Worm (Caenorhabditis elegans): ENCODE results near the gene K10C2.8.

The K10C2.8 gene

ce11 chrX:6437545-6437944 is at the start of gene K10C2.8:
TSS of gene K10C2.8 (minus strand) at chrX:6437645.
- no peak for TF ChIP-seq zag-1 (tag; optimal IDR thresholded peaks at IDR 0.05)
- no peak for TF ChIP-seq nhr-6 (tag; optimal IDR thresholded peaks at IDR 0.05)
- no peak for TF ChIP-seq lsy-2 (tag; optimal IDR thresholded peaks at IDR 0.05)
- no peak for TF ChIP-seq elt-3 (tag; optimal IDR thresholded peaks at IDR 0.05)
- no peak for TF ChIP-seq ceh-82 (tag; optimal IDR thresholded peaks at IDR 0.05)
- TF ChIP-seq nhr-237 (tag; optimal IDR thresholded peaks at IDR 0.05): no peak
- no peak for TF ChIP-seq sem-4 (tag; optimal IDR thresholded peaks at IDR 0.05)
- TF ChIP-seq sma-9 (GFP tag; optimal IDR thresholded peaks at IDR 0.05): no peak
- TF ChIP-seq sma-9 (tag; optimal IDR thresholded peaks at IDR 0.05): no peak
- no peak for TF ChIP-seq mab-5 (tag; optimal IDR thresholded peaks at IDR 0.05)
- TF ChIP-seq ama-1 (optimal IDR thresholded peaks at IDR 0.05): no peak
- no peak for TF ChIP-seq lin-11 (tag; optimal IDR thresholded peaks at IDR 0.05)

- no peak for TF ChIP-seq snpc-4 (tag; optimal IDR thresholded peaks at IDR 0.05)
- TF ChIP-seq sma-9 (GFP tag; optimal IDR thresholded peaks at IDR 0.05): no peak
- no peak for TF ChIP-seq sma-9 (tag; optimal IDR thresholded peaks at IDR 0.05)
- TF ChIP-seq nhr-23 (tag; optimal IDR thresholded peaks at IDR 0.05): no peak
- TF ChIP-seq ZK546.5 (tag; optimal IDR thresholded peaks at IDR 0.05): no peak
- TF ChIP-seq nhr-237 (tag; optimal IDR thresholded peaks at IDR 0.05): no peak
- no peak for TF ChIP-seq lin-11 (tag; optimal IDR thresholded peaks at IDR 0.05)
- TF ChIP-seq lin-39 (tag; optimal IDR thresholded peaks at IDR 0.05): no peak
- TF ChIP-seq unc-55 (GFP tag; optimal IDR thresholded peaks at IDR 0.05): no peak
- TF ChIP-seq egl-27 (tag; optimal IDR thresholded peaks at IDR 0.05): no peak
- no peak for TF ChIP-seq lsy-2 (tag; optimal IDR thresholded peaks at IDR 0.05)
- no peak for TF ChIP-seq lin-13 (GFP tag; optimal IDR thresholded peaks at IDR 0.05)
- no peak for TF ChIP-seq sem-4 (tag; optimal IDR thresholded peaks at IDR 0.05)
Observed at ce11 chrX:6484780-6485179, 47.3 kb upstream of the K10C2.8 start, which contains the start of gene gar-1. TSS of gene gar-1 (minus strand) at chrX:6484880.

ce11 chrX:6476540-6476939 is 39.1 kb upstream of the K10C2.8 start, which contains the start of gene C15B12.1:
TSS of gene C15B12.1 (plus strand) at chrX:6476810.
- TF ChIP-seq fos-1 (tag; optimal IDR thresholded peaks at IDR 0.05): peak; percentile 17
- TF ChIP-seq nhr-23 (tag; optimal IDR thresholded peaks at IDR 0.05): no peak

ce11 chrX:6473698-6474314 is 36.4 kb upstream of the K10C2.8 start, which contains the start of the genes C15B12.4 and C15B12.8:
TSS of gene C15B12.4 (minus strand) at chrX:6473748.
TSS of gene C15B12.8 (plus strand) at chrX:6474264.
- TF ChIP-seq mbf-1 (tag; optimal IDR thresholded peaks at IDR 0.05) (no peak), peb-1 (tag; optimal IDR thresholded peaks at IDR 0.05) (no peak), dmd-4 (tag; optimal IDR thresholded peaks at IDR 0.05) (no peak), aly-2 (tag; optimal IDR thresholded peaks at IDR 0.05) (no peak), mab-5 (tag; optimal IDR thresholded peaks at IDR 0.05) (no peak), nhr-21 (tag; optimal IDR thresholded peaks at IDR 0.05) (no peak), sma-3 (GFP tag; optimal IDR thresholded peaks at IDR 0.05) (no peak), snpc-4 (tag; optimal IDR thresholded peaks at IDR 0.05) (no peak), C34F6.9 (tag; optimal IDR thresholded peaks at IDR 0.05) (no peak), lin-13 (GFP tag; optimal IDR thresholded peaks at IDR 0.05) (no peak), ztf-4 (tag; optimal IDR thresholded peaks at IDR 0.05) (no peak), lsy-2 (tag; optimal IDR thresholded peaks at IDR 0.05) (no peak), zag-1 (tag; optimal IDR thresholded peaks at IDR 0.05) (no peak), gmeb-1 (tag; optimal IDR thresholded peaks at IDR 0.05) (no peak)

- no peak for TF ChIP-seq ZK546.5 (tag; optimal IDR thresholded peaks at IDR 0.05)
- TF ChIP-seq blmp-1 (tag; optimal IDR thresholded peaks at IDR 0.05; ENCODE audit: insufficient read depth): no peak
- TF ChIP-seq alr-1 (tag; optimal IDR thresholded peaks at IDR 0.05): no peak
- TF ChIP-seq nhr-21 (tag; optimal IDR thresholded peaks at IDR 0.05): no peak
- TF ChIP-seq ztf-4 (tag; optimal IDR thresholded peaks at IDR 0.05): no peak
- no peak for TF ChIP-seq lsy-2 (tag; optimal IDR thresholded peaks at IDR 0.05)
- no peak for TF ChIP-seq unc-55 (GFP tag; optimal IDR thresholded peaks at IDR 0.05)
- no peak for TF ChIP-seq skn-1 (tag; optimal IDR thresholded peaks at IDR 0.05)
- no peak for TF ChIP-seq ceh-82 (tag; optimal IDR thresholded peaks at IDR 0.05)
- TF ChIP-seq aly-2 (tag; optimal IDR thresholded peaks at IDR 0.05): no peak
- TF ChIP-seq mab-5 (tag; optimal IDR thresholded peaks at IDR 0.05): no peak
- no peak for TF ChIP-seq ztf-11 (tag; optimal IDR thresholded peaks at IDR 0.05)
Observed at ce11 chrX:6468499-6468898, 31.1 kb upstream of the K10C2.8 start, which contains the start of gene C15B12.9. TSS of gene C15B12.9 (plus strand) at chrX:6468799.
